Worm (Caenorhabditis elegans): ENCODE data around the gene wdr-60.

DNA sequence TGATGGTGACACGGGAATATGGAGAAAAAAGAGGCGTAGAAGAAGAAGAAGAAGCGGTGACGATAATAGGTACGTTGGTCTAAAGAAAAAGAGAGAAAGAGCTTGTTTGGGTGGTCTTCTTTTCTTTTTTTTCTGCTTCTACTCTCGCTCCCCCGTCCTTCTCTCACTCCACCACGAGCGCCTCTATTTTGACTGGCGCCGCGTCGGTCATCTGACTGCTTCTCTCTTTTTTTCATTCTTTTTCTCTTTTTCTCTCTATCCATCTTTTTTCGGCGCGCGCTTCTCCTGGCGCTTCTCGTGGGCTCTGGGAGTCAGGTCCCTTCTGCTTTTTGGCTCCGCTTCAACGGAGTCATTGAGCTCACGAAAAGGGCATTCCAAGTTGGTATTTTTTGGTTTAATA, 36.7 kb upstream of the wdr-60 start:
- TF ChIP-seq jun-1 (tag; optimal IDR thresholded peaks at IDR 0.05) (no peak), aly-2 (tag; optimal IDR thresholded peaks at IDR 0.05) (no peak), unc-62 (GFP tag; optimal IDR thresholded peaks at IDR 0.05) (no peak), egl-27 (tag; optimal IDR thresholded peaks at IDR 0.05) (no peak), mdl-1 (tag; optimal IDR thresholded peaks at IDR 0.05) (no peak), elt-3 (tag; optimal IDR thresholded peaks at IDR 0.05) (no peak), nhr-76 (tag; optimal IDR thresholded peaks at IDR 0.05) (no peak), ceh-28 (tag; optimal IDR thresholded peaks at IDR 0.05) (no peak), ceh-16 (tag; optimal IDR thresholded peaks at IDR 0.05) (no peak), nhr-237 (tag; optimal IDR thresholded peaks at IDR 0.05) (no peak)

All from whole organism, L3 larva.